Worm (Caenorhabditis elegans) whole organism, mixed stage, embryonic: ENCODE measurements around the gene lim-4.

Experiments used
- M03D4.4 ChIP-seq: sonication (generic microtip); optimal IDR thresholded peaks from 2 replicates; lab custom pipeline; 2017; ENCODE audit warnings: mild to moderate bottlenecking, missing genetic modification characterization, missing compliant biosample characterization
- bed-3 ChIP-seq: fragments of 200-800 bp; sonication (Bioruptor generic); optimal IDR thresholded peaks from 3 replicates; lab custom pipeline; 2018; ENCODE audit warnings: mild to moderate bottlenecking, missing genetic modification characterization, moderate library complexity, missing compliant biosample characterization
- blmp-1 ChIP-seq: fragments of 150-350 bp; optimal IDR thresholded peaks from 2 replicates; lab custom pipeline; 2014; ENCODE audit warnings: missing biosample characterization, missing genetic modification characterization
- ceh-39 ChIP-seq: fragments of 150-350 bp; optimal IDR thresholded peaks from 2 replicates; lab custom pipeline; 2014; ENCODE audit warnings: missing biosample characterization, missing genetic modification characterization
- ceh-43 ChIP-seq: fragments of 200-800 bp; sonication (Bioruptor generic); optimal IDR thresholded peaks from 2 replicates; lab custom pipeline; 2018; ENCODE audit warnings: mild to moderate bottlenecking, missing genetic modification characterization, moderate library complexity, missing compliant biosample characterization
- ces-1 ChIP-seq: fragments of 150-350 bp; optimal IDR thresholded peaks from 2 replicates; lab custom pipeline; 2014; ENCODE audit warnings: missing biosample characterization, missing genetic modification reagents, missing genetic modification characterization
- cnd-1 ChIP-seq: fragments of 200-800 bp; sonication (Bioruptor generic); optimal IDR thresholded peaks from 2 replicates; lab custom pipeline; 2018; ENCODE audit warnings: mild to moderate bottlenecking, missing genetic modification characterization, missing compliant biosample characterization
- drap-1 ChIP-seq: fragments of 200-800 bp; sonication (Bioruptor generic); optimal IDR thresholded peaks from 3 replicates; lab custom pipeline; 2018; ENCODE audit warnings: mild to moderate bottlenecking, missing genetic modification characterization, missing compliant biosample characterization
- elt-1 ChIP-seq: sonication (generic microtip); optimal IDR thresholded peaks from 2 replicates; lab custom pipeline; 2017; ENCODE audit warnings: missing genetic modification characterization, mild to moderate bottlenecking, missing compliant biosample characterization, antibody characterized with exemption, moderate library complexity, borderline replicate concordance; ENCODE audit not compliant: insufficient read depth
- elt-3 ChIP-seq: fragments of 150-350 bp; optimal IDR thresholded peaks from 2 replicates; lab custom pipeline; 2014; ENCODE audit warnings: missing biosample characterization, missing genetic modification characterization
- flh-1 ChIP-seq: fragments of 200-800 bp; sonication (Bioruptor generic); optimal IDR thresholded peaks from 2 replicates; lab custom pipeline; 2018; ENCODE audit warnings: mild to moderate bottlenecking, missing genetic modification characterization, moderate library complexity, missing compliant biosample characterization
- hlh-1 ChIP-seq: fragments of 150-350 bp; optimal IDR thresholded peaks from 2 replicates; lab custom pipeline; 2014; ENCODE audit warnings: missing biosample characterization, missing genetic modification reagents, missing genetic modification characterization
- lin-13 ChIP-seq: fragments of 150-350 bp; optimal IDR thresholded peaks from 2 replicates; lab custom pipeline; 2014; ENCODE audit warnings: missing biosample characterization, missing genetic modification characterization
- lin-32 ChIP-seq: fragments of 200-800 bp; sonication (Bioruptor generic); optimal IDR thresholded peaks from 2 replicates; lab custom pipeline; 2018; ENCODE audit warnings: mild to moderate bottlenecking, missing genetic modification characterization, missing compliant biosample characterization
- lsy-2 ChIP-seq: fragments of 150-350 bp; optimal IDR thresholded peaks from 2 replicates; lab custom pipeline; 2014; ENCODE audit warnings: missing biosample characterization, missing genetic modification characterization
- mab-5 ChIP-seq: fragments of 150-350 bp; optimal IDR thresholded peaks from 2 replicates; lab custom pipeline; 2014; ENCODE audit warnings: missing biosample characterization, missing genetic modification characterization
- mep-1 ChIP-seq: fragments of 150-350 bp; optimal IDR thresholded peaks from 2 replicates; lab custom pipeline; 2017; ENCODE audit warnings: missing biosample characterization, missing genetic modification reagents, missing genetic modification characterization, inconsistent platforms
- nhr-12 ChIP-seq: fragments of 150-350 bp; optimal IDR thresholded peaks from 2 replicates; lab custom pipeline; 2014; ENCODE audit warnings: missing biosample characterization, missing genetic modification characterization
- nhr-2 ChIP-seq: fragments of 150-350 bp; optimal IDR thresholded peaks from 2 replicates; lab custom pipeline; 2014; ENCODE audit warnings: missing biosample characterization, missing genetic modification characterization
- nhr-237 ChIP-seq: fragments of 150-350 bp; optimal IDR thresholded peaks from 2 replicates; lab custom pipeline; 2014; ENCODE audit warnings: missing biosample characterization, missing genetic modification characterization
- nhr-28 ChIP-seq: fragments of 150-350 bp; optimal IDR thresholded peaks from 2 replicates; lab custom pipeline; 2014; ENCODE audit warnings: missing biosample characterization, missing genetic modification characterization
- nhr-76 ChIP-seq: sonication (generic microtip); optimal IDR thresholded peaks from 2 replicates; lab custom pipeline; 2017; ENCODE audit warnings: missing biosample characterization, missing genetic modification characterization
- pha-4 ChIP-seq: fragments of 150-350 bp; optimal IDR thresholded peaks from 2 replicates; lab custom pipeline; 2018; ENCODE audit warnings: missing biosample characterization, missing genetic modification reagents, missing genetic modification characterization
- snpc-4 ChIP-seq: fragments of 150-350 bp; optimal IDR thresholded peaks from 2 replicates; lab custom pipeline; 2014; ENCODE audit warnings: missing biosample characterization, missing genetic modification characterization
- sptf-1 ChIP-seq: sonication (generic microtip); optimal IDR thresholded peaks from 2 replicates; lab custom pipeline; 2017; ENCODE audit warnings: mild to moderate bottlenecking, missing genetic modification characterization, moderate library complexity, missing compliant biosample characterization
- tbx-8 ChIP-seq: fragments of 200-800 bp; sonication (Bioruptor generic); optimal IDR thresholded peaks from 2 replicates; lab custom pipeline; 2018; ENCODE audit warnings: mild to moderate bottlenecking, missing genetic modification characterization, moderate library complexity, missing compliant biosample characterization
- unc-120 ChIP-seq: sonication (generic microtip); optimal IDR thresholded peaks from 2 replicates; lab custom pipeline; 2017; ENCODE audit warnings: missing genetic modification characterization, missing compliant biosample characterization; ENCODE audit not compliant: poor library complexity, severe bottlenecking
- unc-39 ChIP-seq: fragments of 150-350 bp; optimal IDR thresholded peaks from 2 replicates; lab custom pipeline; 2014; ENCODE audit warnings: missing biosample characterization, missing genetic modification characterization
- unc-62 ChIP-seq: fragments of 150-350 bp; optimal IDR thresholded peaks from 2 replicates; lab custom pipeline; 2014; ENCODE audit warnings: missing biosample characterization, missing genetic modification reagents, missing genetic modification characterization
- zip-8 ChIP-seq: fragments of 150-350 bp; optimal IDR thresholded peaks from 2 replicates; lab custom pipeline; 2014; ENCODE audit warnings: missing biosample characterization, missing genetic modification characterization
- ztf-11 ChIP-seq: fragments of 150-350 bp; optimal IDR thresholded peaks from 2 replicates; lab custom pipeline; 2014; ENCODE audit warnings: missing biosample characterization, missing genetic modification characterization

The lim-4 gene

DNA sequence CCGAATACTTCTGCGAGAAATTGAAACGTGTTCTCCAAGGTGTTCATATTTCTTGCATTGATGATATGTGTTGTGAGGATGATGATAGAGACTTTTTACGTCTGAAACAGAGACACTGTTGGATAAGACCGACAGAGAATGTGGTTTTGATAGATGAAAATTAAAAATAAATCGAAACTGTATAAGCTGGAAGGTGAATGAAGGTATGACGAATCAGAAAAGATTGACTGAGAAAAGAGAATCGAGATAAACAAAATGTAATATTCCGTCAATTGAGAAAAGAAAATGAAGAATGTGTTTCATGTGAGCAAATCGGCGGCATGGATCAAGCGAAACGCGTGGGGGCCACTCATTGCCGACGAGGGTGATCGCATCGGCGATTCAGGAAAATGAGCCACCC, 15.6 kb downstream of the lim-4 start, which contains the start of gene ceh-18:
Gene ceh-18 (minus strand): TSS at position 101 of the 400 bp plus-strand sequence.
- TF ChIP-seq zip-8 (tag; lab: Kevin White, UChicago) (no peak), unc-120 (no peak), bed-3 (no peak), ces-1 (no peak), drap-1 (GFP tag; lab: Kevin White, UChicago) (no peak), tbx-8 (GFP tag; lab: Kevin White, UChicago) (no peak), nhr-12 (no peak), nhr-237 (tag; lab: Kevin White, UChicago) (no peak), elt-3 (no peak)

DNA sequence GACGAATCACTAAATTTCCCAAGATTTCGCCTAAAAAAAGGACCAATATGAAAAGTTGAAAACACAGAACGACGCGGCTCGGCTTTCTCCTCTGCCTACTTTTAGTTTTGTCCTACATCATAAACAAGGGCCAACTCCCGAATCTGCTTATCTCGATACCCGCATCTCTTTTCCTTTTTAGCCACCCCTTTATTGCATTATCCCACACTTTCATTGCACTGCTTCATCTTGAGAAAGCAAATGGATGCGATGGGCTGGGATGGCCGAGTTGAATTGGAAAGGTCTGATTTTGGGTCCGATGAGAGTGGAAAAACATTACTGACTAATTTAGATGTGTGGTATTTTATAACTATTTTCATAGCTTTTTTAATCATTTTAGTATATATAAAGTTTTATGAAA, 17.6 kb downstream of the lim-4 start:
- TF ChIP-seq ceh-43 (GFP tag; lab: Kevin White, UChicago) (no peak), nhr-28 (no peak), unc-62 (GFP tag; lab: Kevin White, UChicago) (no peak), ces-1 (peak; percentile 83)

DNA sequence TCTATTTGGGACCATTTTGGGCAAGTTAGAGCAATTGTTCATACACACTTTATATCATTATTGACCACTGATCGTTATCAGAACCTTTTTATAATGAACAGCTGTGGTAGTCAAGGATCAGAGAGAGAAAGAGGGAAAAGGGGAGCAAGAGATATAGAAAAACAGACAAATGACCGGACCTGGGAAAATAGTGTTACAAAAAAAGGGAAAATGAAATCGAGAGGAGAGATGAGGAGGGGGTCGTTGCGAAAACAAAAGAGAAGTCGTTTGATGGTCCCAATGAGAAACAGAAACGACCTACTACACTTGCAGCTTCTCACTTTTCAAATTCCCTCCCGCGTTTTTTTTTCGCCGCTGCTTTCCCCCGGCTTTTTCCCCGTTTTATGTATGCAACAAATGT, 19.4 kb downstream of the lim-4 start:
- TF ChIP-seq nhr-76 (tag; lab: Kevin White, UChicago) (no peak), mep-1 (tag; lab: Kevin White, UChicago) (no peak), nhr-237 (tag; lab: Kevin White, UChicago) (no peak), tbx-8 (GFP tag; lab: Kevin White, UChicago) (no peak), hlh-1 (tag; lab: Kevin White, UChicago) (peak; percentile 49), zip-8 (tag; lab: Kevin White, UChicago) (no peak), ztf-11 (no peak), lin-32 (GFP tag; lab: Kevin White, UChicago) (no peak), lin-13 (tag; lab: Kevin White, UChicago) (no peak), drap-1 (GFP tag; lab: Kevin White, UChicago) (no peak), snpc-4 (tag; lab: Kevin White, UChicago) (no peak), unc-62 (GFP tag; lab: Kevin White, UChicago) (peak; percentile 33), cnd-1 (no peak), ces-1 (no peak), ceh-39 (tag; lab: Kevin White, UChicago) (no peak), elt-3 (no peak), unc-120 (peak; percentile 87)

DNA sequence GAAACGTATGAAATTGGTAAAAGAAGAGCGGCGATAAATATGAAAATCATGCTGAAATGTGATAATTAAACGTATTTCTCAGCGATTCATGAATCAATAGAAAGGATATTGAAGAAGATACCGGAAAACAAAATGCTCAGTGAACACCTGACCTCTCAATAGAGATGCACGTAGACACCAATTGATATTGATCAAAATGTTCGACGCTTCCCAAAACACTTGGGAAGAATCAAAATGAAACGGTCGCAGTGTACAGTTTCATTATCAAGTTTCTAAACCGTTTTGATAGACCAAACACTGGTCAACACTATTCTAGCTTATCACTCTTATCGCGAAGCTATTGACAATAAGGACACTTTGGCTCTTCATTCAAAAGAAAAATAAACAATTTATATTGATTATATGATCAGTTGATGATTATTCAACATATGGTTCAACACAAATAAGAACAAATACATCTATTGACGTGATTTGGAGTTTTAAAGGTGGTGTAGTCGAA, 30.9 kb downstream of the lim-4 start, which contains the start of gene ttr-48:
Gene ttr-48 (minus strand): TSS at position 51 of the 499 bp plus-strand sequence.
- TF ChIP-seq sptf-1 (tag; lab: Kevin White, UChicago) (no peak), mab-5 (tag; lab: Kevin White, UChicago) (no peak), unc-39 (tag; lab: Kevin White, UChicago) (no peak), lin-13 (tag; lab: Kevin White, UChicago) (no peak), flh-1 (GFP tag; lab: Kevin White, UChicago) (no peak), cnd-1 (no peak), nhr-12 (no peak), lsy-2 (no peak), M03D4.4 (no peak), nhr-2 (tag; lab: Kevin White, UChicago) (no peak), lin-32 (GFP tag; lab: Kevin White, UChicago) (no peak), blmp-1 (no peak), unc-120 (no peak)

DNA sequence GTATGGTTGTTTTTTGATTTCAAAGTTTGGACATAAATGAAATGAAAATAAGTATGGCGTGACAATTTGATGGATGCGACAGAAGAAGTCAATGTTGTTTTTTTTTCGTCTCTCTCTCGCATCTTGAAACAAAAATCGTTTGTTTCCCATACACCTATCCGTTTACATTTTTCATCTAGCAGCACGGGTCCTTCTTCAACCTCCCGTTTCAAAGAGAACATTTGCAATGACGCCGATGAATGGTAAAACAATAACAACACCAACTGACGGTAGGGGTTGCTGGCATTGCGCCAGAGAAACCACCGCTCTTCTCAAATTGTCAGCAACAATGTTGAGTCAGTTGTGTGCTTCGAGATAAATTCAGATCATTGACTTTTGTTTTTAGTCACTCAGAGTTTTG, 34.2 kb downstream of the lim-4 start:
- TF ChIP-seq unc-120 (peak; percentile 16), nhr-12 (no peak), elt-1 (no peak), flh-1 (GFP tag; lab: Kevin White, UChicago) (no peak), M03D4.4 (no peak), hlh-1 (tag; lab: Kevin White, UChicago) (peak; percentile 93), nhr-237 (tag; lab: Kevin White, UChicago) (no peak)

DNA sequence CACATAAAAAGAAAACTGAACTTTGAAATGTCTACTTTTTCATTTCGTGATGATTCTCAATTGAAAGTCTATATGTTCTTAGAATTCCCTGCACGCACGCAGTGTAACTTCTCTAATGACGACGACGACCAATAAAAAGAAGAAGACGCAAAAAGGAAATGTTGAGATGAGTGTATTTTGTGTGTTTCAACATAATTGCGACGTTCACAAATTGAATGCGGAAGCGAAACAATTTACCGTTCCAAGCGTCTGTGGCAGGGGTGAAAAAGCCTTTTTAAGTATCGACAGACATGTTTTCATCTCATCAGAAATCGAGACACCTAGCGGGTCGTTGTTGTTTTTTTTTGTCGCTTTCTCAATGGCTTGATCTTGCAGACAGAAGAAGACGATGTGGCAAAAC, 34.7 kb downstream of the lim-4 start:
- TF ChIP-seq sptf-1 (tag; lab: Kevin White, UChicago) (no peak), flh-1 (GFP tag; lab: Kevin White, UChicago) (no peak), nhr-76 (tag; lab: Kevin White, UChicago) (no peak), cnd-1 (no peak), pha-4 (tag; lab: Kevin White, UChicago) (no peak), snpc-4 (tag; lab: Kevin White, UChicago) (no peak), elt-3 (no peak), blmp-1 (no peak), ceh-39 (tag; lab: Kevin White, UChicago) (no peak), lsy-2 (no peak), drap-1 (GFP tag; lab: Kevin White, UChicago) (no peak)
